Fruit fly (Drosophila melanogaster) whole organism, embryonic: Measurements from ENCODE around the gene Alms1a.

Experiments used
- ATbp ChIP-seq: fragments of 200-800 bp; sonication (Bioruptor generic); optimal IDR thresholded peaks from 2 replicates; lab custom pipeline; 2017; ENCODE audit warnings: missing biosample characterization, mild to moderate bottlenecking, missing genetic modification characterization, missing genetic modification reagents
- B-H1 ChIP-seq: fragments of 200-800 bp; sonication (Bioruptor generic); IDR thresholded peaks from 3 replicates; pipeline ENCODE4 v1.3.6; 2022; ENCODE audit warnings: missing biosample characterization, missing genetic modification characterization
- C15 ChIP-seq: fragments of 200-800 bp; sonication (Bioruptor generic); IDR thresholded peaks from 3 replicates; pipeline ENCODE4 v1.3.6; 2022; ENCODE audit warnings: missing biosample characterization, missing genetic modification characterization
- CG12104 ChIP-seq: fragments of 200-800 bp; sonication (Bioruptor generic); optimal IDR thresholded peaks from 3 replicates; lab custom pipeline; 2016; ENCODE audit warnings: missing biosample characterization, missing genetic modification characterization
- CG12236 ChIP-seq: fragments of 200-800 bp; sonication (Bioruptor generic); optimal IDR thresholded peaks from 2 replicates; lab custom pipeline; 2016; ENCODE audit warnings: missing biosample characterization, missing genetic modification characterization
- CG12744 ChIP-seq: fragments of 200-800 bp; sonication (Bioruptor generic); optimal IDR thresholded peaks from 2 replicates; lab custom pipeline; 2016; ENCODE audit warnings: missing biosample characterization, missing genetic modification characterization
- CG14050 ChIP-seq: fragments of 200-800 bp; sonication (Bioruptor generic); IDR thresholded peaks from 3 replicates; pipeline ENCODE4 v1.3.6; 2022; ENCODE audit warnings: missing biosample characterization, missing genetic modification characterization
- CG14710 ChIP-seq: fragments of 200-800 bp; sonication (Bioruptor generic); optimal IDR thresholded peaks from 3 replicates; lab custom pipeline; 2019; ENCODE audit warnings: missing biosample characterization, mild to moderate bottlenecking, missing genetic modification characterization, moderate library complexity
- CG15269 ChIP-seq: fragments of 200-800 bp; sonication (Bioruptor generic); optimal IDR thresholded peaks from 2 replicates; lab custom pipeline; 2018; ENCODE audit warnings: missing biosample characterization, mild to moderate bottlenecking, missing genetic modification characterization, moderate library complexity
- CG16815 ChIP-seq: fragments of 200-800 bp; sonication (Bioruptor generic); optimal IDR thresholded peaks from 3 replicates; lab custom pipeline; 2017; ENCODE audit warnings: missing biosample characterization, mild to moderate bottlenecking, missing genetic modification characterization
- CG16863 ChIP-seq: fragments of 200-800 bp; sonication (Bioruptor generic); optimal IDR thresholded peaks from 3 replicates; lab custom pipeline; 2016; ENCODE audit warnings: missing biosample characterization, missing genetic modification characterization
- CG17359 ChIP-seq: fragments of 200-800 bp; sonication (Bioruptor generic); optimal IDR thresholded peaks from 3 replicates; lab custom pipeline; 2018; ENCODE audit warnings: missing biosample characterization, mild to moderate bottlenecking, missing genetic modification characterization, moderate library complexity
- CG1832 ChIP-seq: fragments of 200-800 bp; sonication (Bioruptor generic); optimal IDR thresholded peaks from 2 replicates; lab custom pipeline; 2017; ENCODE audit warnings: missing biosample characterization, mild to moderate bottlenecking, missing genetic modification characterization, inconsistent platforms
- CG30403 ChIP-seq: fragments of 200-800 bp; sonication (Bioruptor generic); optimal IDR thresholded peaks from 3 replicates; lab custom pipeline; 2016; ENCODE audit warnings: missing biosample characterization, missing genetic modification characterization
- CG31224 ChIP-seq: fragments of 200-800 bp; sonication (Bioruptor generic); IDR thresholded peaks from 2 replicates; pipeline ENCODE4 v1.3.6; 2022; ENCODE audit warnings: missing biosample characterization, missing genetic modification characterization
- CG4282 ChIP-seq: fragments of 200-800 bp; sonication (Bioruptor generic); optimal IDR thresholded peaks from 2 replicates; lab custom pipeline; 2016; ENCODE audit warnings: missing biosample characterization, missing genetic modification characterization
- CG7357 ChIP-seq: fragments of 200-800 bp; sonication (Bioruptor generic); IDR thresholded peaks from 3 replicates; pipeline ENCODE4 v1.3.6; 2022; ENCODE audit warnings: missing biosample characterization, missing genetic modification characterization
- CG8089 ChIP-seq: fragments of 200-800 bp; sonication (Bioruptor generic); optimal IDR thresholded peaks from 3 replicates; lab custom pipeline; 2016; ENCODE audit warnings: missing biosample characterization, missing genetic modification characterization
- CG8944 ChIP-seq: fragments of 200-800 bp; sonication (Bioruptor generic); optimal IDR thresholded peaks from 3 replicates; lab custom pipeline; 2016; ENCODE audit warnings: missing biosample characterization, missing genetic modification characterization
- CG9797 ChIP-seq: fragments of 200-800 bp; sonication (Bioruptor generic); optimal IDR thresholded peaks from 3 replicates; lab custom pipeline; 2018; ENCODE audit warnings: missing biosample characterization, mild to moderate bottlenecking, missing genetic modification characterization
- Dp ChIP-seq: fragments of 200-800 bp; sonication (Bioruptor generic); optimal IDR thresholded peaks from 2 replicates; lab custom pipeline; 2018; ENCODE audit warnings: missing biosample characterization, mild to moderate bottlenecking, missing genetic modification characterization, moderate library complexity
- GATAe ChIP-seq: fragments of 200-800 bp; sonication (Bioruptor generic); conservative IDR thresholded peaks from 2 replicates; pipeline ENCODE4 v1.3.6; 2022; ENCODE audit warnings: missing biosample characterization, missing genetic modification characterization
- Gug ChIP-seq: fragments of 200-800 bp; sonication (Bioruptor generic); IDR thresholded peaks from 4 replicates; pipeline ENCODE4 v1.3.6; 2022; ENCODE audit warnings: missing biosample characterization, missing genetic modification characterization
- MESR4 ChIP-seq: fragments of 200-800 bp; sonication (Bioruptor generic); optimal IDR thresholded peaks from 2 replicates; lab custom pipeline; 2018; ENCODE audit warnings: missing biosample characterization, mild to moderate bottlenecking, missing genetic modification characterization, moderate library complexity
- Med ChIP-seq: fragments of 200-800 bp; sonication (Bioruptor generic); peaks from one replicate; lab custom pipeline; 2016; ENCODE audit warnings: missing biosample characterization, missing genetic modification characterization, mild to moderate bottlenecking, inconsistent platforms, moderate library complexity
- Mes4 ChIP-seq: fragments of 200-800 bp; sonication (Bioruptor generic); optimal IDR thresholded peaks from 2 replicates; lab custom pipeline; 2016; ENCODE audit warnings: missing biosample characterization, missing genetic modification characterization
- NC2β ChIP-seq: fragments of 200-800 bp; sonication (Bioruptor generic); optimal IDR thresholded peaks from 2 replicates; lab custom pipeline; 2016; ENCODE audit warnings: missing biosample characterization, missing genetic modification characterization
- NFAT ChIP-seq: fragments of 200-800 bp; sonication (Bioruptor generic); IDR thresholded peaks from 2 replicates; pipeline ENCODE4 v1.3.6; 2022; ENCODE audit warnings: missing biosample characterization, missing genetic modification characterization
- Nf-YA ChIP-seq: fragments of 200-800 bp; sonication (Bioruptor generic); IDR thresholded peaks from 2 replicates; pipeline ENCODE4 v1.3.6; 2022; ENCODE audit warnings: missing biosample characterization, missing genetic modification characterization
- Tbp ChIP-seq: fragments of >200 bp; optimal IDR thresholded peaks from 2 replicates; lab custom pipeline; 2018; ENCODE audit warnings: missing biosample characterization, missing genetic modification characterization
- Usf ChIP-seq: fragments of 200-800 bp; sonication (Bioruptor generic); optimal IDR thresholded peaks from 2 replicates; lab custom pipeline; 2017; ENCODE audit warnings: missing genotype, missing biosample characterization, missing genetic modification characterization
- ash1 ChIP-seq: fragments of 200-800 bp; sonication (Bioruptor generic); optimal IDR thresholded peaks from 2 replicates; lab custom pipeline; 2018; ENCODE audit warnings: missing biosample characterization, mild to moderate bottlenecking, missing genetic modification characterization
- bbx ChIP-seq: fragments of 200-800 bp; sonication (Bioruptor generic); IDR thresholded peaks from 2 replicates; pipeline ENCODE4 v1.3.6; 2022; ENCODE audit warnings: missing biosample characterization, missing genetic modification characterization; ENCODE audit not compliant: partially characterized antibody
- bigmax ChIP-seq: fragments of 200-800 bp; sonication (Bioruptor generic); optimal IDR thresholded peaks from 2 replicates; lab custom pipeline; 2018; ENCODE audit warnings: missing biosample characterization, mild to moderate bottlenecking, missing genetic modification characterization
- bowl ChIP-seq: fragments of 200-800 bp; sonication (Bioruptor generic); IDR thresholded peaks from 2 replicates; pipeline ENCODE4 v1.3.6; 2022; ENCODE audit warnings: missing biosample characterization, missing genetic modification characterization
- chinmo ChIP-seq: fragments of 200-800 bp; sonication (Bioruptor generic); IDR thresholded peaks from 4 replicates; pipeline ENCODE4 v1.3.6; 2022; ENCODE audit warnings: missing biosample characterization, missing genetic modification characterization; ENCODE audit not compliant: partially characterized antibody
- dm ChIP-seq: fragments of 200-800 bp; sonication (Bioruptor generic); optimal IDR thresholded peaks from 3 replicates; lab custom pipeline; 2016; ENCODE audit warnings: missing biosample characterization, missing genetic modification characterization
- emc ChIP-seq: fragments of 200-800 bp; sonication (Bioruptor generic); optimal IDR thresholded peaks from 2 replicates; lab custom pipeline; 2016; ENCODE audit warnings: missing biosample characterization, missing genetic modification characterization
- eve ChIP-seq, 2 experiments: fragments of >200 bp; optimal IDR thresholded peaks; 2 replicates each; lab custom pipeline; 2017; ENCODE audit warnings: missing biosample characterization in 2 of 2, missing genetic modification characterization in 2 of 2
- kah ChIP-seq: fragments of 200-800 bp; sonication (Bioruptor generic); optimal IDR thresholded peaks from 2 replicates; lab custom pipeline; 2018; ENCODE audit warnings: missing biosample characterization, mild to moderate bottlenecking, missing genetic modification characterization
- kay ChIP-seq: fragments of 200-800 bp; sonication (Bioruptor generic); optimal IDR thresholded peaks from 2 replicates; lab custom pipeline; 2016; ENCODE audit warnings: missing biosample characterization, missing genetic modification characterization
- knrl ChIP-seq: fragments of 200-800 bp; sonication (Bioruptor generic); IDR thresholded peaks from 3 replicates; pipeline ENCODE4 v1.3.6; 2022; ENCODE audit warnings: missing biosample characterization, missing genetic modification characterization; ENCODE audit not compliant: partially characterized antibody
- lov ChIP-seq, 2 experiments: fragments of 200-800 bp in 1 of 2; fragments of >200 bp in 1 of 2; sonication (Bioruptor generic) in 1 of 2; IDR thresholded peaks in 1 of 2; optimal IDR thresholded peaks in 1 of 2; 2 replicates in 1 of 2; 3 replicates in 1 of 2; pipeline versions ENCODE4 v1.3.6 to Lab custom; 2017 to 2022; ENCODE audit warnings: missing biosample characterization in 1 of 2, missing genetic modification characterization in 1 of 2
- odd ChIP-seq: fragments of 200-800 bp; sonication (Bioruptor generic); optimal IDR thresholded peaks from 2 replicates; lab custom pipeline; 2017; ENCODE audit warnings: missing biosample characterization, mild to moderate bottlenecking, missing genetic modification characterization
- pfk ChIP-seq: fragments of 200-800 bp; sonication (Bioruptor generic); optimal IDR thresholded peaks from 2 replicates; lab custom pipeline; 2018; ENCODE audit warnings: missing biosample characterization, mild to moderate bottlenecking, missing genetic modification characterization, moderate library complexity
- psq ChIP-seq: fragments of 200-800 bp; sonication (Bioruptor generic); optimal IDR thresholded peaks from 2 replicates; lab custom pipeline; 2017; ENCODE audit warnings: missing biosample characterization, missing genetic modification characterization
- sens ChIP-seq: fragments of 200-800 bp; sonication (Bioruptor generic); peaks from one replicate; lab custom pipeline; 2016; ENCODE audit warnings: missing biosample characterization, missing genetic modification characterization
- wdn ChIP-seq: fragments of 200-800 bp; sonication (Bioruptor generic); IDR thresholded peaks from 2 replicates; pipeline ENCODE4 v1.3.6; 2022; ENCODE audit warnings: missing biosample characterization, missing genetic modification characterization
- wek ChIP-seq: fragments of 200-800 bp; sonication (Bioruptor generic); optimal IDR thresholded peaks from 3 replicates; lab custom pipeline; 2018; ENCODE audit warnings: missing biosample characterization, mild to moderate bottlenecking, missing genetic modification characterization, moderate library complexity
- zfh2 ChIP-seq: fragments of 200-800 bp; sonication (Bioruptor generic); optimal IDR thresholded peaks from 2 replicates; lab custom pipeline; 2016; ENCODE audit warnings: missing biosample characterization, missing genetic modification characterization

Gene Alms1a

dm6 chrX:4616865-4617669 is 18.7 kb downstream of the Alms1a start, which contains the start of gene peb (continued):
- TF ChIP-seq CG16815 (peak; percentile 66), lov (optimal IDR thresholded peaks at IDR 0.05; lab: Kevin White, UChicago) (no peak), lov (GFP tag; IDR thresholded peaks at IDR 0.05; lab: Robert Waterston, UW) (no peak), bigmax (no peak), Med (peak; percentile 66), CG8089 (GFP tag; lab: Kevin White, UChicago) (peak; percentile 18), kay (GFP tag; lab: Kevin White, UChicago) (peak; percentile 50), Mes4 (GFP tag; lab: Kevin White, UChicago) (peak; percentile 45), kah (GFP tag; lab: Kevin White, UChicago) (no peak), CG14050 (GFP tag; lab: Robert Waterston, UW) (no peak), Nf-YA (GFP tag; lab: Robert Waterston, UW) (no peak), chinmo (GFP tag; lab: Robert Waterston, UW) (peak; percentile 58; the same call in 1 of the 4 replicates), eve (GFP tag; optimal IDR thresholded peaks at IDR 0.05; lab: Kevin White, UChicago) (peak in 1 of 2 experiments; percentile 62), CG8944 (GFP tag; lab: Kevin White, UChicago) (peak; percentile 24), GATAe (no peak), NC2β (peak; percentile 46), odd (GFP tag; lab: Kevin White, UChicago) (no peak), bowl (no peak), MESR4 (no peak), emc (GFP tag; lab: Kevin White, UChicago) (no peak), CG7357 (GFP tag; lab: Robert Waterston, UW) (no peak; the same call in 2 of the 3 replicates), sens (peak; percentile 98), zfh2 (GFP tag; lab: Kevin White, UChicago) (no peak), CG1832 (GFP tag; lab: Kevin White, UChicago) (peak; percentile 51), C15 (no peak), CG12744 (GFP tag; lab: Kevin White, UChicago) (no peak), Usf (GFP tag; lab: Kevin White, UChicago) (peak; percentile 32), CG17359 (tag; lab: Kevin White, UChicago) (no peak), NFAT (GFP tag; lab: Robert Waterston, UW) (no peak), pfk (no peak), CG15269 (tag; lab: Kevin White, UChicago) (no peak), wek (GFP tag; lab: Kevin White, UChicago) (no peak), ATbp (GFP tag; lab: Kevin White, UChicago) (no peak), CG12236 (GFP tag; lab: Kevin White, UChicago) (peak; percentile 33), psq (GFP tag; lab: Kevin White, UChicago) (no peak), ash1 (GFP tag; lab: Kevin White, UChicago) (no peak), wdn (GFP tag; lab: Robert Waterston, UW) (no peak), CG16863 (GFP tag; lab: Kevin White, UChicago) (peak; percentile 45), CG14710 (peak; percentile 70), dm (GFP tag; lab: Kevin White, UChicago) (no peak), Tbp (no peak), CG12104 (GFP tag; lab: Kevin White, UChicago) (no peak), Gug (GFP tag; lab: Robert Waterston, UW) (no peak), CG9797 (GFP tag; lab: Kevin White, UChicago) (no peak), CG4282 (no peak), knrl (GFP tag; lab: Robert Waterston, UW) (no peak), bbx (peak; percentile 59), B-H1 (GFP tag; lab: Robert Waterston, UW) (peak; percentile 34; the same call in 2 of the 3 replicates), CG31224 (GFP tag; lab: Robert Waterston, UW) (no peak), CG30403 (GFP tag; lab: Kevin White, UChicago) (peak; percentile 62), Dp (no peak)
